Worm (Caenorhabditis elegans): Measurements from ENCODE around the gene F40G12.6.

F40G12.6 gene

DNA sequence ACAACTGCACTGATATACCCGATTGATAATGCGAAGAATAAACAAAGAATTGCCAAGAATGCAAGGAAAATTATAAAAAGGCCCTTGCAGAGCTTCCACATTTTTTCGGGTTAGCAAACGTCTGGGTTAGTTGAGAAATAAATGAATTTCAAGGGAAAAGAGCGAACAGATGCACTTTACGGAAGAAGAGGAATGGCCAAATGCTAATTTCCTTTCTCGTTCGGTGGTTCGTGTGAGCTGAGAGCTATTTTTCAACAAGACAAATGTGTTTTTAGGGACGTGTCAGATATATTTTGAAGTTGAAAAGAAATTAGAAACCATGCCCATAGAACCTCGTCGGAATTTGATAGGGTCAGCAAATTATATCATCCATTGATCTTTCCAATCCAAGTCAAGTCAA, 12.1 kb downstream of the F40G12.6 start, which contains the start of gene F40G12.2:
TSS of gene F40G12.2 (minus strand) at position 101 of the 400 bp plus-strand sequence.
- TF ChIP-seq W03F9.2 (tag; optimal IDR thresholded peaks at IDR 0.05): no peak
- TF ChIP-seq him-1 (tag; optimal IDR thresholded peaks at IDR 0.05): no peak
- no peak for TF ChIP-seq dao-5 (tag; optimal IDR thresholded peaks at IDR 0.05)

DNA sequence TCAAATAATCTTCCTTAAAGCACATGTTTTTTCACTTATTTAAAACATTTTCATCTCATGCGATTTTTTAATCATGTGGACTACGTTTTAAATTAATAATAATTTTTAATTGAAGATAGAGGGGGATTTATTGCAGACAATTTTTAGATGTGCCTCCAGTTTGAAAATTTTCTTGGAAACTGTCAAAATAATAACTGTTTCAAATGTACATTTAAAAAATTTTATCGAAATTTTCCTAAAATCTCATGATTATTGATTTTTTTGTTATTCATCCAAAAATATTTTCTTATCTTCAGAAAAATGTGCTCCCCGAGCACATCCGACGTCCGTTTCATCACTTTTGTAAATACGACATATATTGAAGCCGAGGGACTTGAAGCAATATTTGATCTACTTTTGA, 16.1 kb downstream of the F40G12.6 start, which contains the start of gene sre-8:
TSS of gene sre-8 (plus strand) at position 301 of the 400 bp plus-strand sequence.
- TF ChIP-seq dao-5 (tag; optimal IDR thresholded peaks at IDR 0.05) (no peak), him-1 (tag; optimal IDR thresholded peaks at IDR 0.05) (no peak), W03F9.2 (tag; optimal IDR thresholded peaks at IDR 0.05) (no peak)

DNA sequence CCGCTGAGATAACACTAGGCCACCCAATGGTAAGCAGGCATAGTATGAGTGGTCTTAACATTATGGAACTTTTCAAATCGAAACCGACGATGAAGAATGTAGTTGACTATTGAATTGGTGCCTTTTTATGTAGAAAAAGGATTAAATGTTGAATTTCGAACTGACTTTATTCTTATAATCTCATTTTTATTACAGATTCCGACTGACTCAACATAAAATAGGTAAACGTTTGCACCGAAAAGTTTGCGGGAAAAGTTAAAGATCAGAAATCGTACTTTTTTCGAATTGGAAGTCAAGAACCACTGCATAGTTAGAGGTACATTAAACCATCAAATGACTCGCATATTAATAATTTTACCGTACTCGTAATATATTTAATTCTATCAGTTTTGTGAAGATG, 18.7 kb downstream of the F40G12.6 start, which contains the start of gene K02E11.7:
TSS of gene K02E11.7 (minus strand) at position 101 of the 400 bp plus-strand sequence.
- no peak for TF ChIP-seq dao-5 (tag; optimal IDR thresholded peaks at IDR 0.05)

DNA sequence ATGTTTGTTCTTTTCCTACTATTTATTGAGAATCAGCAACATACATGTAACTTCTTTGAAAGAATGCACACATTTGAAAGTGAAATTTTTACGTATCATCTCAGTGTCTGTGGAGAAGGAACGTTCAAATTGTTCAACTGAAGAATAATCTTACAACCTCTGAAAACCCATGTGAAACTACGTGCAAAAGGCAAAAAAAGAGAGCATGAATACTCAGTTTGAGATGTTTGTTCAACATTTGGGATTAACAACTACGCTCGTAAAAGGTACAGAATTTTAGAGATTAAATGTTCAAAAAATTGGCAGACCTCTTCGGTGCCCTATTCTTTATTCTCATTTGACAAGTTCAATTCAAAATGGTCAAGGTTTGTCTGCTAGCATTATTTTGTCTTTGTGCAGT, 20.9 kb downstream of the F40G12.6 start, which contains the start of gene K02E11.5:
TSS of gene K02E11.5 (plus strand) at position 301 of the 400 bp plus-strand sequence.
- TF ChIP-seq W03F9.2 (tag; optimal IDR thresholded peaks at IDR 0.05): no peak
- no peak for TF ChIP-seq him-1 (tag; optimal IDR thresholded peaks at IDR 0.05)
- TF ChIP-seq dao-5 (tag; optimal IDR thresholded peaks at IDR 0.05): no peak

DNA sequence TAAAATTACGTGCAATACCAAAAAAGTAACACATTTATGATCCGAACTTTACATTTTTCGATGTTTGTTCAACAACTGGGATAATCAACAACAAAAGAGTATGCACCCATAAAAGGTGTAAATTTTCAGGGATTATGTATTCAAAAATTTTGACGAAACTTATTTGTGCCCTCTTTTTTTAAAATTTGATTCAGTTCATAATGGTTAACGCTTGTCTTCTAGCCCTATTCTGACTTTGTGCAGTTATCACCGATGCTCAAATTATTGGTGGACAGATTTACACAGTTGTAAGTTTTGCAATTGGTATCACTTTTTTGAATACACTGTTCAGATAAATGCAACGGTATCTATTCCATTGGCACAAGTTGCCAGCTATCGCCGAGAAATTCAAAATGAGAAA, 24.3 kb downstream of the F40G12.6 start, which contains the start of gene K02E11.6:
TSS of gene K02E11.6 (plus strand) at position 149 of the 400 bp plus-strand sequence.
- TF ChIP-seq W03F9.2 (tag; optimal IDR thresholded peaks at IDR 0.05): no peak
- no peak for TF ChIP-seq him-1 (tag; optimal IDR thresholded peaks at IDR 0.05)
- no peak for TF ChIP-seq dao-5 (tag; optimal IDR thresholded peaks at IDR 0.05)

DNA sequence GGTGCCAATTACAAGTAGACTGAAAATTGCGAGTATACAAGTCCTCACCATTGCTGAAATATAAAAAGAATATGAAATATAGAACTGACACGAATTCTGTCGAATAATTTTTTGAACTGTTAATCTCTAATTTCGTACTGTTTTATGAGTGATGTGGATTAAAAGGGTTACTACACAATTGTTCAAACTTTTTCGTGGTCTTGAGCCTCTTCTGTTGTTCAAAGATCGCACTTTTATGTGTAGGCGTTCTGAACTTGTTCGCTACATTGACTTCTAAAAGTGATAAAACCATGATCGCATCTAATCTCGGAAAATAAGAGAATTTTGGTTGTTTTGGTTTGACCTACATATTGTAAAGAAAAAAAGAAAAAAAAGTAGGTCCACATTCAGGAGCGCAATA, 24.9 kb downstream of the F40G12.6 start, which contains the start of gene K02E11.4:
TSS of gene K02E11.4 (minus strand) at position 101 of the 400 bp plus-strand sequence.
- TF ChIP-seq him-1 (tag; optimal IDR thresholded peaks at IDR 0.05): no peak
- TF ChIP-seq dao-5 (tag; optimal IDR thresholded peaks at IDR 0.05): no peak
- TF ChIP-seq W03F9.2 (tag; optimal IDR thresholded peaks at IDR 0.05): no peak

DNA sequence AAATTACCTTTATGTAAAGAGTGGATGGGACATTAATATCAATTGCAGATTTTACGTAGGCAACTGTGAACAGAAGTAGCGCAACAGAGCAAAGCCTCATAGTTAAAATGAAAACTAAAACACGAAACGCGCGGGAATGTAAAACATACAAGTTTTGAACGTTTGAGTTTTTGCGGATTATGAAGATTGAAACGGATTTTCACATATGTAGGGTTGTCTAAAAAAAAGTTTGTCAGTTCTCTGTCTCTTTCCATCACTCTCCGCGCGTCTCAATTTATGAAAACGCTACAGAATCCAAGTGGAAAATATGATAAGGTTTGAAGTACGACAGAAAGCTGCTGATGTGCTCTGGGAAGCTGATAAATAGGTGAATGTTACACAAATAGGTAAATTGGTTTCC, 26.2 kb downstream of the F40G12.6 start, which contains the start of gene K02E11.3:
TSS of gene K02E11.3 (minus strand) at position 101 of the 400 bp plus-strand sequence.
- no peak for TF ChIP-seq W03F9.2 (tag; optimal IDR thresholded peaks at IDR 0.05)
- no peak for TF ChIP-seq dao-5 (tag; optimal IDR thresholded peaks at IDR 0.05)
- TF ChIP-seq him-1 (tag; optimal IDR thresholded peaks at IDR 0.05): no peak

DNA sequence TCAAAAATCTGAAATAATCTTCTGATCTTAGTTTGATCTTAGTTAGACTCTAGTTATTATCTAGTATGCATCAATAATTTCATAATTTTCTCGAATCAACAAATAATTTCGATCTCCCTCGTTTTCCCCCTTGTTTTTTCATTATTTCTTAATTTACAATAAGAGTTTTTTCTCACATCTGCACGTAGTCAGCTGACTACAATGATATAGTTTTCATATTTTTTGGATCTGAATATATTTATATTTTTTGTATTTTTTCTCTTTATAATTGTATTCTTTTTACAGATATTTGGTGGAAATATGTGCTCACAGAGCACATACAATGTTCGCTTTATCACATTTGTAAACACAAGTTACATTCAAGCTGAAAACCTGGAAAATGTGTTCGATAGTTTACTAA, 29.0 kb downstream of the F40G12.6 start, which contains the start of gene sre-7:
TSS of gene sre-7 (plus strand) at position 301 of the 400 bp plus-strand sequence.
- no peak for TF ChIP-seq him-1 (tag; optimal IDR thresholded peaks at IDR 0.05)
- no peak for TF ChIP-seq W03F9.2 (tag; optimal IDR thresholded peaks at IDR 0.05)
- TF ChIP-seq dao-5 (tag; optimal IDR thresholded peaks at IDR 0.05): no peak

DNA sequence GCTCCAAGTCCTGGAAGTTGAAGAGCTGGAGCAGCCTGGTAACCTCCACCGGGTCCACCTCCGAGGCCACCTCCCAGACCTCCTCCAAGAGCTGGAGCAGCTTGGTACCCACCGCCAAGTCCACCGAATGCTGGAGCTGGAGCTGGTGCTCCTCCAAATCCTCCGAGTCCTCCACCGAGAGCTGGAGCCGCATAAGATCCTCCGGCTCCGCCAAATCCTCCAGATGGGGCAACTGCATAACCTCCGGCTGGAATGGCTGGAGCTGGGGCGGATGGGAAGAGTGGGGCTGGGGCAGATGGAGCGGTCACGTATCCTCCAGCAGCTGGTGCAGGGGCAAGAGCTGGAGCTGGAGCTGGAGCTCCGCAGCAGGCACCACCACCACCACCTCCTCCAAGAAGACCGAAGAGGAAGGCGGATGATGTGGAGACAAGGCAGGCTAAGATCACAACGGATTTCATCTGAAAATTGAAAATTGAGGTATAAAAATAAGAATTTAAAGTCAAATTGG, 32.2 kb downstream of the F40G12.6 start, which contains the start of gene K02E11.10:
TSS of gene K02E11.10 (minus strand) at position 458 of the 508 bp plus-strand sequence.
- TF ChIP-seq W03F9.2 (tag; optimal IDR thresholded peaks at IDR 0.05): no peak
- TF ChIP-seq dao-5 (tag; optimal IDR thresholded peaks at IDR 0.05): no peak
- no peak for TF ChIP-seq him-1 (tag; optimal IDR thresholded peaks at IDR 0.05)

DNA sequence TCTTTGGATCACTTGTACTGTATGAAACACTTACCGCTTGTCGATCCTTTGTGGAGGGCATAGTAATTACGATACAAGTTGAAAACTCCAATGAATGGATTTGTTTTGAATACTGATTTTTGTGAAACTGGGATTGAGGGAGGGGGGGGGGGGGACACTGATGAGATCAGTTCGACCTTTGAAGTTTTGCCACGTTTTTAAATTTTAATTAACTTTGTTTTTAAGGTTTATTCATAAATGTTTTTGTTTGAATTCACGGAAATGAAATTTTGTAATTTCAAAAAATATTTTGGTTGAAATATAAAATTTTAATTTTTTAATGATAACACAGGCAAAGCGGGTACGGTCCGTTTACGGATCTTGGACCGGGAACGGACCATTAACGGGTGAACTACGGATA, 37.0 kb downstream of the F40G12.6 start, which contains the start of gene ent-3:
TSS of gene ent-3 (minus strand) at position 101 of the 400 bp plus-strand sequence.
- no peak for TF ChIP-seq dao-5 (tag; optimal IDR thresholded peaks at IDR 0.05)
- no peak for TF ChIP-seq W03F9.2 (tag; optimal IDR thresholded peaks at IDR 0.05)
- no peak for TF ChIP-seq him-1 (tag; optimal IDR thresholded peaks at IDR 0.05)

DNA sequence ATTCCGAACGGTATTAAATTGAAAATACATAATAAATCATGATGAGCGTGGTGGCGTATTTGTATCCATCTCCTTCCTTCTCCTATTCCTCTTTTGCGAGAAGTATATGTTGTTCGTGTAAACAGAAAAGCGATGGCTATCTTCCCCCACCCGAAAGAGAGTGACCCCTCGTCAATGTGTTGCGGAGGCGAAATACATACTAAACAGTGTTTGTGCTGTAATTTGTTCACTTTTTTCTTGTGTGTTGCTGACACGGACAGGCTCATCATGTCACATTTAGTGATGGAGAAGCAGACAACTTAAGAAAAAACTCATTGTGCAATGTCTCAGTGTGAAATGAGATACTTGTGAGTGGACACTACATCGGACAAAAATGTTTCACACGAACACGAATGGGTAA, 41.3 kb downstream of the F40G12.6 start:
- TF ChIP-seq dao-5 (tag; optimal IDR thresholded peaks at IDR 0.05) (no peak), him-1 (tag; optimal IDR thresholded peaks at IDR 0.05) (no peak), W03F9.2 (tag; optimal IDR thresholded peaks at IDR 0.05) (no peak)

DNA sequence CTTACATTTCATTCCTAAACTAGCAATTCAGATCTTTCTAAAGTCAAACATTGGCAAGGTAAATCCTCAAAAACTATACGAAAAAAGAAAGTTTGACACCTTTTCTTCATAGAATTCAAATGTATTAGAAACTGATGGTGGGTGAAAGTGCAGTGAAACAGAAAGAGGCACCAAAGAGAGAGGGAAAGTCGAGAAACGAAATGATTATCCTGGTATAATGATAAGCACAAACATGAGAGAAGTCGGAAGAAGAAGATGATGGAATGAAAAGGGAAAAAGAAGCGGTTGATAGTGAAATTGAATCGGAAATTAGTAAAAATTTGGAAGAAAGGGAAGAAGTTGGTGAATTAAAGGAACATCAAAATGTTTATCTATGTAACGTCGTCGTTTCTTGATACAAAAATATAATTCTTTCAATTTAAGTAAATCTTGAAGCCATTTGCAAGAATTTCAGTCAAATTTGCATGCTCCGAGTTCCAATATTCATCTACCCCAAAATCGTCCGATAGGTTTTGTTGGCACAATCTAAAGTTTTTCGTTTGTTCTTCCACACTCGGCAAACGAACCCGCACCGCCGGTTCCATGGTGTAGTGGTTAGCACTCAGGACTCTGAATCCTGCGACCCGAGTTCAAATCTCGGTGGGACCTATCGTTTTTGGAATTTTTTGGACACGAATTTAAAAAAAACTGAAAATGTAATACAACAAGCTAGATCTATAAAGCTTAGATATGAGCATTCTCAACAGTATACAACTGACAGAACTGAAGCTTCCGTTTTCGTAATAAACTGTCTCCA, 41.9 kb downstream of the F40G12.6 start:
- TF ChIP-seq him-1 (tag; optimal IDR thresholded peaks at IDR 0.05): no peak
- no peak for TF ChIP-seq W03F9.2 (tag; optimal IDR thresholded peaks at IDR 0.05)
- no peak for TF ChIP-seq dao-5 (tag; optimal IDR thresholded peaks at IDR 0.05)

DNA sequence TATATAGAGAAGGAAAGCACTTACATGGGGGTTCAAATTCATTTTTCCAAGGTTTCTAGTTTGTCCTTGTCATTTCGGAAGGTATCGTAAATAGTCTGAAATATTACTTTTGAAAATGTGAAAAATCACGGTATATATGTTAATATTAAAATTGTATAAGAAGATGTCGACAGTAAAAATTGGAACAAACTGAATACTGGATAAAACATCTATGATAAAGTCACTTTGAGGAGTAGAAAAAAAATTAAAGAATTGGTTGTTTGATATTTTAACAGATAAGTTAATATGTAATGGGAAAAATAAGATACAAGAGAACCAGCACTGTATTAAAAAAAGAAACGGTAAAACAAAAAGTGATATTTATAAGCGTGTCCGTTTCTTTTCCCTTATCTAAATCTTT, 46.5 kb downstream of the F40G12.6 start, which contains the start of gene nep-21:
TSS of gene nep-21 (minus strand) at position 101 of the 400 bp plus-strand sequence.
- no peak for TF ChIP-seq dao-5 (tag; optimal IDR thresholded peaks at IDR 0.05)
- TF ChIP-seq W03F9.2 (tag; optimal IDR thresholded peaks at IDR 0.05): no peak
- TF ChIP-seq him-1 (tag; optimal IDR thresholded peaks at IDR 0.05): no peak

DNA sequence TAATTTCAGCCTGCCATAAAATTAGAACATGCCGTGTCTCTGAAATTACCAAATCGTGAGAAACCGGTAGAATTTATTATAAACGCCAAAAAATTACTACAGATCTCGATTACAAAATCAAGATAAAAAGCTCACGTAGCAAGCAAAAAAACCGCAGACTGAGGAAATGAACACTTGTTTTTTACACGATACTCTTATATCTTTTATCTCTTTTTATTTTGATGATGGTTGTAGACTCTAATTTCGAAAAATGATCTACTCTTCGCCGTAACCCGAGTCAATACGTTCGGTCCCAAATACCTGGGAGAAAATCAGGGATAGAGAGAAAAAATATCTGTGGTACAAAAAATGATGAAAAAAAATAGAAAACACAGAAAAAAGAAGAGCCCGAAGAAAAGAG, 49.8 kb downstream of the F40G12.6 start:
- TF ChIP-seq W03F9.2 (tag; optimal IDR thresholded peaks at IDR 0.05): no peak

Data from whole organism, L4/young adult.